Worm (Caenorhabditis elegans): Measurements from ENCODE around the gene gst-30.

The gst-30 gene

DNA sequence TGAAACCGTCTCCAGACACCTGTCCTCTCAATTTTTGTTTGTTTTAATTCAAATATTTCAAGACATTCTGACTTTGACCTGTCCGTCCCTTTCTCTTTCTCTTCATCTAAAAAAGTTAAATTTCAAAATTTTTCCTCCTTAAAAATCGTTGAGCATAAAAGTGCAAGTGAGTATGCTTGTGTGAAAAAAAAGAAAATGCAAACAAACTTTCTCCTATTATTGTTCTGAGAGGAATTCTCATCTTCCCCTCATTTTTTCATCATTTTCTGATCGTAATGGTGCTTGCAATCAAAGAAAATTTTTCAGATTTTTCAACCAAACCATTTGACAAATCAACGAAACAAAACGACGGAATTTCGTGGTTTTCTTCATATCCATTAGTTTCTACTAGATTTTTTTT lies 34.0 kb upstream of the gst-30 start, which contains the start of gene shc-2:
TSS of gene shc-2 (plus strand) at position 301 of the 400 bp plus-strand sequence.
- TF ChIP-seq ceh-82 (tag; optimal IDR thresholded peaks at IDR 0.05) (no peak), gei-8 (GFP tag; optimal IDR thresholded peaks at IDR 0.05) (no peak), ceh-44 (GFP tag; IDR thresholded peaks at IDR 0.05) (no peak), egl-43 (GFP tag; IDR thresholded peaks at IDR 0.05) (no peak), Y105C5A.15 (GFP tag; IDR thresholded peaks at IDR 0.05) (no peak), lin-15B (tag; optimal IDR thresholded peaks at IDR 0.05) (no peak), mxl-2 (GFP tag; conservative IDR thresholded peaks at IDR 0.05) (no peak), nhr-76 (tag; optimal IDR thresholded peaks at IDR 0.05) (no peak), sdz-12 (GFP tag; optimal IDR thresholded peaks at IDR 0.05) (no peak), dmd-9 (GFP tag; IDR thresholded peaks at IDR 0.05) (no peak), lir-3 (tag; optimal IDR thresholded peaks at IDR 0.05) (no peak), daf-19 (GFP tag; conservative IDR thresholded peaks at IDR 0.05) (no peak)

ce11 chrII:4967636-4968035 lies 32.8 kb upstream of the gst-30 start:
- TF ChIP-seq hlh-11 (tag; optimal IDR thresholded peaks at IDR 0.05): peak; percentile 20
- TF ChIP-seq mes-2 (tag; optimal IDR thresholded peaks at IDR 0.05; ENCODE audit: poor library complexity, severe bottlenecking): no peak
- TF ChIP-seq sdz-12 (GFP tag; optimal IDR thresholded peaks at IDR 0.05): no peak
- no peak for TF ChIP-seq ceh-20 (GFP tag; IDR thresholded peaks at IDR 0.05)
- peak; percentile 68 for TF ChIP-seq pqm-1 (tag; optimal IDR thresholded peaks at IDR 0.05)
- TF ChIP-seq nhr-11 (tag; optimal IDR thresholded peaks at IDR 0.05): no peak
- no peak for TF ChIP-seq T26A8.4 (GFP tag; IDR thresholded peaks at IDR 0.05)

DNA sequence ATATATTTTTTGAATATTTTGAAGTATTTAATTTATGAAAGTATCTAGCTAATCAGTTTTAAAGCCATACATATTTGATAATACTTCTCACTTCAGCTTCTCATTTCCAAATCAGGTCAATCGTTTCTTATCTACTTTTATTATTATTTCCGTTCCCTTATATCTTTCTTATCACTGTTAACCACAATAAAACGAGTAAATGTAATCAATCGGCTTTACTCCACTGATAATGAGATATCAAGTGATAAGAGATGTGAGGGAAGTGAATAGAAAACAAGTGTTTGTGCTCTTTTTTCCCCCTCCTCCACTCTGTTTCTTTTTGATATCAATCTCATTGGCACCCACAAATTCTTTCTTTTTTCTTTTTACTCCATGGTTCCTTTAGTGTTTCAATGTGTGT lies 31.7 kb upstream of the gst-30 start:
- TF ChIP-seq dve-1 (tag; optimal IDR thresholded peaks at IDR 0.05; ENCODE audit: insufficient read depth): peak; percentile 76
- peak; percentile 15 for TF ChIP-seq nhr-28 (tag; optimal IDR thresholded peaks at IDR 0.05)
- TF ChIP-seq pqm-1 (tag; optimal IDR thresholded peaks at IDR 0.05): peak; percentile 14
- TF ChIP-seq php-3 (GFP tag; IDR thresholded peaks at IDR 0.05): peak; percentile 59
- no peak for TF ChIP-seq cey-2 (tag; optimal IDR thresholded peaks at IDR 0.05; ENCODE audit: borderline replicate concordance, insufficient read depth)
- no peak for TF ChIP-seq set-16 (GFP tag; IDR thresholded peaks at IDR 0.05)
- TF ChIP-seq daf-16 (GFP tag; optimal IDR thresholded peaks at IDR 0.05): no peak
- peak; percentile 31 for TF ChIP-seq daf-16 (tag; optimal IDR thresholded peaks at IDR 0.05)
- peak; percentile 14 for TF ChIP-seq hlh-11 (tag; optimal IDR thresholded peaks at IDR 0.05)
- TF ChIP-seq lin-15B (tag; optimal IDR thresholded peaks at IDR 0.05): no peak
- no peak for TF ChIP-seq Y105C5A.15 (GFP tag; IDR thresholded peaks at IDR 0.05)

DNA sequence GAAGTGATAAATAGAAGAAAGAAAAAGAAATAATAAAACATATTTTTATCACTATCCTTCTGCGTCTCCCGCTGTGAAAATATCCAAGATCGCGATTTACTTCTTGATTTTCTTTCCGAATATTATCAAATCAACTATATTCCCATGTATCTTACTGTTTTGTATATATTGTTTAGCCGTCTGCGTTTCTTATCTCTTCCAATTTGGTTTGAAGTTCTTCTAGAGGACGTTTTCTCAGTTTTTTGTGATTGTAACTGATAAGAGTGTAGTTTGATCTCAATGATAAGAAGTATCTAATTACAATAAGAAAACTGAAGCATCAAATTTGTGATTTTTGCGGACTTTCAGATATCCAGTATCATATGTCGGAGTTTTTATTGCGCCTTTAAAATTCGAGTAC lies 25.8 kb upstream of the gst-30 start:
- TF ChIP-seq egl-43 (GFP tag; IDR thresholded peaks at IDR 0.05) (no peak), lir-3 (tag; optimal IDR thresholded peaks at IDR 0.05) (no peak), mxl-3 (GFP tag; optimal IDR thresholded peaks at IDR 0.05) (no peak), tra-1 (GFP tag; IDR thresholded peaks at IDR 0.05) (no peak), php-3 (GFP tag; IDR thresholded peaks at IDR 0.05) (no peak), dmd-8 (GFP tag; IDR thresholded peaks at IDR 0.05) (no peak), nhr-11 (tag; optimal IDR thresholded peaks at IDR 0.05) (no peak), ceh-28 (tag; optimal IDR thresholded peaks at IDR 0.05) (no peak), daf-8 (GFP tag; IDR thresholded peaks at IDR 0.05) (no peak), mes-2 (tag; optimal IDR thresholded peaks at IDR 0.05; ENCODE audit: poor library complexity, severe bottlenecking) (no peak), zag-1 (tag; optimal IDR thresholded peaks at IDR 0.05) (no peak), F49E8.2 (tag; optimal IDR thresholded peaks at IDR 0.05; ENCODE audit: borderline replicate concordance) (no peak), hlh-11 (tag; optimal IDR thresholded peaks at IDR 0.05) (peak; percentile 30), ceh-32 (tag; optimal IDR thresholded peaks at IDR 0.05; ENCODE audit: poor library complexity) (no peak), madf-9 (GFP tag; conservative IDR thresholded peaks at IDR 0.05) (no peak), nhr-77 (tag; optimal IDR thresholded peaks at IDR 0.05) (peak; percentile 31), nhr-28 (tag; optimal IDR thresholded peaks at IDR 0.05) (peak; percentile 83), nhr-10 (tag; optimal IDR thresholded peaks at IDR 0.05) (no peak), hif-1 (tag; optimal IDR thresholded peaks at IDR 0.05) (no peak), pqm-1 (tag; optimal IDR thresholded peaks at IDR 0.05) (peak; percentile 33), zfp-3 (GFP tag; conservative IDR thresholded peaks at IDR 0.05) (no peak), hlh-30 (tag; optimal IDR thresholded peaks at IDR 0.05; ENCODE audit: insufficient read depth) (no peak), nhr-6 (tag; optimal IDR thresholded peaks at IDR 0.05) (no peak), sdz-12 (GFP tag; optimal IDR thresholded peaks at IDR 0.05) (no peak), mdl-1 (tag; optimal IDR thresholded peaks at IDR 0.05) (no peak), hmg-1.1 (GFP tag; IDR thresholded peaks at IDR 0.05) (no peak), lim-7 (GFP tag; IDR thresholded peaks at IDR 0.05) (no peak), lin-1 (GFP tag; IDR thresholded peaks at IDR 0.05) (no peak), unc-39 (tag; optimal IDR thresholded peaks at IDR 0.05) (no peak)

Measured in whole organism, L4 larva.